Worm (Caenorhabditis elegans) whole organism, midembryonic: ENCODE data around the gene Y62F5A.9.

ENCODE experiments used
- T22C8.4 ChIP-seq: fragments of 200-800 bp; sonication (Bioruptor generic); IDR thresholded peaks from 2 replicates; pipeline ENCODE4 v1.3.6; 2022; ENCODE audit warnings: missing genetic modification characterization, missing compliant biosample characterization
- flt-1 ChIP-seq: fragments of 200-800 bp; sonication (Bioruptor generic); IDR thresholded peaks from 2 replicates; pipeline ENCODE4 v1.3.6; 2022; ENCODE audit warnings: missing genetic modification characterization, missing compliant biosample characterization

DNA sequence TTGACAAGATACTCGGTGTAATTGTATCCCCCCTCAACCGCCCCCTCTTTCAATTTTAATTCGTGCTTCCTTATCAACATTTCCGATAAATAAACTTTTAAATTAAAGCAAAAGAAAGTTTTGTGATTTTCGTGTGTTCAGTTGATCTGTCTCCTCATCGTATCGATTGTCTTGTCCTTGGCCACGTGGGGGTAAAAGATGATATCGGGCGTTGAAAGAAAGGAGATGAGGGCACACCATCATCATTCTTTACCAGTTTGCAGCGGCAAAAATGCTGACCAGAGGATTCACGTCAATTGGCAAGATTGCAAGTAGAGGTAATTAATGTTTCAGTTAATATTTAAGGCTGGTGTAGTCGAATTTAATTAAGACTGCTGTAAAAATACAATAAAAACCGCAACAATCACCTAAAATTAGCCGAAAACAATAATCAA lies 8.6 kb upstream of the Y62F5A.9 start, which contains the start of gene F54D5.7:
- TF ChIP-seq T22C8.4 (GFP tag; lab: Robert Waterston, UW) = no peak
- 0 out of 2 replicates have a peak, but pooled peaks have one; percentile 13 for TF ChIP-seq flt-1 (GFP tag; lab: Robert Waterston, UW)
